Worm (Caenorhabditis elegans) whole organism, late embryonic: ENCODE results near the gene str-96.
A peak's percentile ranks its signal among the peaks of the same experiment; 100 is the strongest.
"Not testable (repeated sequence)": the region's sequence is repeated elsewhere in the genome, so short reads cannot be mapped to it uniquely, and the experiment has no call there.

Source experiments
- C08G9.2 ChIP-seq: sonication (generic microtip); optimal IDR thresholded peaks from 2 replicates; lab custom pipeline; 2016; ENCODE audit warnings: mild to moderate bottlenecking, missing genetic modification characterization, moderate library complexity, missing compliant biosample characterization
- F13H6.1 ChIP-seq: sonication (generic microtip); optimal IDR thresholded peaks from 2 replicates; lab custom pipeline; 2016; ENCODE audit warnings: missing genetic modification characterization, missing compliant biosample characterization
- Y22D7AL.16 ChIP-seq: sonication (generic microtip); optimal IDR thresholded peaks from 2 replicates; lab custom pipeline; 2016; ENCODE audit warnings: missing genetic modification characterization, missing compliant biosample characterization
- ama-1 ChIP-seq: fragments of 150-350 bp; optimal IDR thresholded peaks from 2 replicates; lab custom pipeline; 2014
- ceh-19 ChIP-seq: fragments of 200-800 bp; sonication (Bioruptor generic); optimal IDR thresholded peaks from 2 replicates; lab custom pipeline; 2018; ENCODE audit warnings: mild to moderate bottlenecking, missing genetic modification characterization, missing compliant biosample characterization
- ceh-2 ChIP-seq: sonication (generic microtip); optimal IDR thresholded peaks from 2 replicates; lab custom pipeline; 2016; ENCODE audit warnings: missing genotype, missing genetic modification characterization, missing compliant biosample characterization
- ceh-22 ChIP-seq: sonication (generic microtip); optimal IDR thresholded peaks from 2 replicates; lab custom pipeline; 2017; ENCODE audit warnings: missing biosample characterization, missing genetic modification characterization
- ceh-45 ChIP-seq: fragments of 200-800 bp; sonication (Bioruptor generic); IDR thresholded peaks from 2 replicates; pipeline ENCODE4 v1.3.6; 2022; ENCODE audit warnings: missing genetic modification reagents, missing genetic modification characterization, missing compliant biosample characterization
- elt-2 ChIP-seq: sonication (generic microtip); optimal IDR thresholded peaks from 2 replicates; lab custom pipeline; 2016; ENCODE audit warnings: missing genetic modification reagents, missing genetic modification characterization, missing compliant biosample characterization
- elt-4 ChIP-seq: sonication (generic microtip); optimal IDR thresholded peaks from 2 replicates; lab custom pipeline; 2016; ENCODE audit warnings: missing genetic modification characterization, missing compliant biosample characterization
- ets-4 ChIP-seq: sonication (generic microtip); optimal IDR thresholded peaks from 2 replicates; lab custom pipeline; 2016; ENCODE audit warnings: missing genetic modification characterization, missing compliant biosample characterization
- fax-1 ChIP-seq: sonication (generic microtip); optimal IDR thresholded peaks from 2 replicates; lab custom pipeline; 2016; ENCODE audit warnings: missing genotype, missing genetic modification characterization, missing compliant biosample characterization
- hlh-13 ChIP-seq: fragments of 200-800 bp; sonication (Bioruptor generic); optimal IDR thresholded peaks from 2 replicates; lab custom pipeline; 2018; ENCODE audit warnings: mild to moderate bottlenecking, missing genetic modification characterization, missing compliant biosample characterization
- hlh-15 ChIP-seq: sonication (generic microtip); optimal IDR thresholded peaks from 2 replicates; lab custom pipeline; 2016; ENCODE audit warnings: missing genetic modification characterization, missing compliant biosample characterization
- hlh-8 ChIP-seq: sonication (generic microtip); optimal IDR thresholded peaks from 2 replicates; lab custom pipeline; 2016; ENCODE audit warnings: missing genotype, missing genetic modification characterization, missing compliant biosample characterization
- lin-11 ChIP-seq: fragments of 200-800 bp; sonication (Bioruptor generic); optimal IDR thresholded peaks from 2 replicates; lab custom pipeline; 2018; ENCODE audit warnings: mild to moderate bottlenecking, missing genetic modification characterization, missing compliant biosample characterization
- nfya-1 ChIP-seq: sonication (generic microtip); optimal IDR thresholded peaks from 2 replicates; lab custom pipeline; 2017; ENCODE audit warnings: missing genetic modification characterization, mild to moderate bottlenecking, missing compliant biosample characterization, antibody characterized with exemption, moderate library complexity
- nhr-232 ChIP-seq: sonication (generic microtip); optimal IDR thresholded peaks from 2 replicates; lab custom pipeline; 2016; ENCODE audit warnings: missing genetic modification characterization, missing compliant biosample characterization
- odd-2 ChIP-seq: sonication (generic microtip); optimal IDR thresholded peaks from 2 replicates; lab custom pipeline; 2017; ENCODE audit warnings: antibody characterized with exemption, mild to moderate bottlenecking, missing genetic modification characterization, missing compliant biosample characterization
- pat-9 ChIP-seq: fragments of 200-800 bp; sonication (Bioruptor generic); optimal IDR thresholded peaks from 2 replicates; lab custom pipeline; 2018; ENCODE audit warnings: mild to moderate bottlenecking, missing genetic modification characterization, moderate library complexity, missing compliant biosample characterization
- pax-1 ChIP-seq: fragments of 150-350 bp; optimal IDR thresholded peaks from 2 replicates; lab custom pipeline; 2014; ENCODE audit warnings: missing biosample characterization, missing genetic modification characterization
- pha-4 ChIP-seq: fragments of 150-350 bp; optimal IDR thresholded peaks from 2 replicates; lab custom pipeline; 2018; ENCODE audit warnings: missing biosample characterization, missing genetic modification reagents, missing genetic modification characterization
- pqm-1 ChIP-seq: sonication (generic microtip); optimal IDR thresholded peaks from 2 replicates; lab custom pipeline; 2016; ENCODE audit warnings: missing genetic modification characterization, missing compliant biosample characterization
- pros-1 ChIP-seq: fragments of 150-350 bp; optimal IDR thresholded peaks from 2 replicates; lab custom pipeline; 2014; ENCODE audit warnings: missing biosample characterization, missing genetic modification reagents, missing genetic modification characterization
- rnt-1 ChIP-seq: sonication (generic microtip); optimal IDR thresholded peaks from 2 replicates; lab custom pipeline; 2016; ENCODE audit warnings: missing genetic modification characterization, missing compliant biosample characterization
- sdc-2 ChIP-seq: sonication (generic microtip); optimal IDR thresholded peaks from 2 replicates; lab custom pipeline; 2016; ENCODE audit warnings: missing genotype, missing genetic modification characterization, missing compliant biosample characterization
- sox-2 ChIP-seq: fragments of 200-800 bp; sonication (Bioruptor generic); IDR thresholded peaks from 2 replicates; pipeline ENCODE4 v1.3.6; 2022; ENCODE audit warnings: missing genetic modification reagents, missing genetic modification characterization, missing compliant biosample characterization
- ttx-3 ChIP-seq: sonication (generic microtip); optimal IDR thresholded peaks from 2 replicates; lab custom pipeline; 2016; ENCODE audit warnings: missing genetic modification reagents, missing genetic modification characterization, missing compliant biosample characterization
- unc-3 ChIP-seq, 2 experiments: fragments of 200-800 bp in 1 of 2; sonication (Bioruptor generic) in 1 of 2; sonication (generic microtip) in 1 of 2; conservative IDR thresholded peaks in 1 of 2; optimal IDR thresholded peaks in 1 of 2; 2 replicates each; pipeline versions ENCODE4 v1.3.6 to Lab custom; 2016 to 2022; ENCODE audit warnings: missing compliant biosample characterization in 2 of 2, missing genetic modification characterization in 2 of 2, missing genetic modification reagents in 1 of 2
- unc-42 ChIP-seq: sonication (generic microtip); optimal IDR thresholded peaks from 2 replicates; lab custom pipeline; 2016; ENCODE audit warnings: missing genotype, missing genetic modification characterization, missing compliant biosample characterization
- unc-86 ChIP-seq: sonication (generic microtip); optimal IDR thresholded peaks from 2 replicates; lab custom pipeline; 2016; ENCODE audit warnings: missing genetic modification characterization, missing compliant biosample characterization
- zip-5 ChIP-seq: sonication (generic microtip); optimal IDR thresholded peaks from 2 replicates; lab custom pipeline; 2016; ENCODE audit warnings: missing genetic modification characterization, missing compliant biosample characterization
- ztf-16 ChIP-seq: sonication (generic microtip); optimal IDR thresholded peaks from 2 replicates; lab custom pipeline; 2017; ENCODE audit warnings: missing genetic modification characterization, missing compliant biosample characterization

str-96 gene

ce11 chrV:15330314-15330713 lies 36.5 kb upstream of the str-96 start, which contains the start of gene srh-295:
Gene srh-295 (plus strand): TSS chrV:15330614.
- TF ChIP-seq fax-1 (tag; lab: Kevin White, UChicago), result no peak
- TF ChIP-seq unc-3 (GFP tag; conservative IDR thresholded peaks at IDR 0.05; lab: Robert Waterston, UW), result no peak
- TF ChIP-seq unc-3 (tag; optimal IDR thresholded peaks at IDR 0.05; lab: Kevin White, UChicago), result no peak

ce11 chrV:15327745-15328447 lies 34.1 kb upstream of the str-96 start, which contains the start of gene ZK1037.6:
Gene ZK1037.6 (minus strand): TSS chrV:15327795.
- TF ChIP-seq C08G9.2 (tag; lab: Kevin White, UChicago) (no peak), ceh-2 (tag; lab: Kevin White, UChicago) (no peak), ztf-16 (no peak), odd-2 (tag; lab: Kevin White, UChicago) (no peak), ama-1 (lab: Kevin White, UChicago) (no peak), pat-9 (no peak), ceh-19 (no peak), elt-4 (tag; lab: Kevin White, UChicago) (no peak), zip-5 (tag; lab: Kevin White, UChicago) (no peak), nhr-232 (tag; lab: Kevin White, UChicago) (no peak), hlh-13 (no peak), lin-11 (tag; lab: Kevin White, UChicago) (no peak), ceh-22 (no peak), pax-1 (no peak), sox-2 (GFP tag; lab: Robert Waterston, UW) (no peak)

ce11 chrV:15323417-15323816 lies 29.7 kb upstream of the str-96 start:
- TF ChIP-seq ztf-16 (no peak), elt-2 (tag; lab: Kevin White, UChicago) (peak; percentile 85)

ce11 chrV:15322653-15323052 lies 28.9 kb upstream of the str-96 start, which contains the start of gene nhr-247:
Gene nhr-247 (plus strand): TSS chrV:15322982.
- not testable (repeated sequence) for TF ChIP-seq C08G9.2 (tag; lab: Kevin White, UChicago); ttx-3; F13H6.1 (tag; lab: Kevin White, UChicago)

ce11 chrV:15318638-15319037 lies 24.9 kb upstream of the str-96 start, which contains the start of gene nhr-291:
Gene nhr-291 (plus strand): TSS chrV:15318961.
- TF ChIP-seq ztf-16 (no peak), nfya-1 (tag; lab: Kevin White, UChicago) (no peak), pqm-1 (tag; lab: Kevin White, UChicago) (peak; percentile 40), Y22D7AL.16 (tag; lab: Kevin White, UChicago) (no peak), hlh-15 (tag; lab: Kevin White, UChicago) (no peak), elt-2 (tag; lab: Kevin White, UChicago) (peak; percentile 99)

- TF ChIP-seq unc-42 (tag; lab: Kevin White, UChicago) (no peak), pha-4 (no peak), rnt-1 (no peak), unc-86 (tag; lab: Kevin White, UChicago) (no peak), pat-9 (no peak), sdc-2 (no peak), pros-1 (no peak), ceh-45 (GFP tag; lab: Robert Waterston, UW) (no peak), ets-4 (tag; lab: Kevin White, UChicago) (no peak), hlh-8 (tag; lab: Kevin White, UChicago) (no peak)
Observed at ce11 chrV:15315827-15316527, 22.2 kb upstream of the str-96 start, which contains the start of the genes srt-22 and nhr-246. Gene srt-22 (minus strand): TSS chrV:15315927. Gene nhr-246 (plus strand): TSS chrV:15316477.
